Worm (Caenorhabditis elegans) whole organism, late embryonic: Measurements from ENCODE around the gene sru-35.

Experiments used
- C08G9.2 ChIP-seq: sonication (generic microtip); optimal IDR thresholded peaks from 2 replicates; lab custom pipeline; 2016; ENCODE audit warnings: mild to moderate bottlenecking, missing genetic modification characterization, moderate library complexity, missing compliant biosample characterization
- C38D4.7 ChIP-seq: fragments of 200-800 bp; sonication (Bioruptor generic); optimal IDR thresholded peaks from 2 replicates; lab custom pipeline; 2018; ENCODE audit warnings: mild to moderate bottlenecking, missing genetic modification characterization, moderate library complexity, missing compliant biosample characterization
- K09A11.1 ChIP-seq: sonication (generic microtip); optimal IDR thresholded peaks from 2 replicates; lab custom pipeline; 2017; ENCODE audit warnings: antibody characterized with exemption, mild to moderate bottlenecking, missing genetic modification characterization, missing compliant biosample characterization; ENCODE audit not compliant: insufficient read depth
- Y22D7AL.16 ChIP-seq: sonication (generic microtip); optimal IDR thresholded peaks from 2 replicates; lab custom pipeline; 2016; ENCODE audit warnings: missing genetic modification characterization, missing compliant biosample characterization
- ahr-1 ChIP-seq: sonication (generic microtip); optimal IDR thresholded peaks from 2 replicates; lab custom pipeline; 2016; ENCODE audit warnings: missing genetic modification characterization, missing compliant biosample characterization
- ama-1 ChIP-seq: fragments of 150-350 bp; optimal IDR thresholded peaks from 2 replicates; lab custom pipeline; 2014
- ceh-18 ChIP-seq: sonication (generic microtip); optimal IDR thresholded peaks from 2 replicates; lab custom pipeline; 2016; ENCODE audit warnings: missing genetic modification characterization, missing compliant biosample characterization
- ceh-22 ChIP-seq: sonication (generic microtip); optimal IDR thresholded peaks from 2 replicates; lab custom pipeline; 2017; ENCODE audit warnings: missing biosample characterization, missing genetic modification characterization
- ceh-24 ChIP-seq: sonication (generic microtip); optimal IDR thresholded peaks from 2 replicates; lab custom pipeline; 2016; ENCODE audit warnings: mild to moderate bottlenecking, missing genetic modification characterization, missing compliant biosample characterization
- ceh-30 ChIP-seq: fragments of 150-350 bp; optimal IDR thresholded peaks from 2 replicates; lab custom pipeline; 2014; ENCODE audit warnings: missing biosample characterization, missing genetic modification characterization
- ceh-45 ChIP-seq: fragments of 200-800 bp; sonication (Bioruptor generic); IDR thresholded peaks from 2 replicates; pipeline ENCODE4 v1.3.6; 2022; ENCODE audit warnings: missing genetic modification reagents, missing genetic modification characterization, missing compliant biosample characterization
- ceh-9 ChIP-seq: sonication (generic microtip); optimal IDR thresholded peaks from 2 replicates; lab custom pipeline; 2016; ENCODE audit warnings: mild to moderate bottlenecking, missing genetic modification characterization, inconsistent platforms, missing compliant biosample characterization
- dmd-4 ChIP-seq: sonication (generic microtip); optimal IDR thresholded peaks from 2 replicates; lab custom pipeline; 2016; ENCODE audit warnings: borderline replicate concordance, missing genetic modification characterization, missing compliant biosample characterization
- dve-1 ChIP-seq: sonication (generic microtip); optimal IDR thresholded peaks from 2 replicates; lab custom pipeline; 2017; ENCODE audit warnings: antibody characterized with exemption, mild to moderate bottlenecking, missing genetic modification characterization, missing compliant biosample characterization
- elt-4 ChIP-seq: sonication (generic microtip); optimal IDR thresholded peaks from 2 replicates; lab custom pipeline; 2016; ENCODE audit warnings: missing genetic modification characterization, missing compliant biosample characterization
- eyg-1 ChIP-seq: sonication (generic microtip); optimal IDR thresholded peaks from 2 replicates; lab custom pipeline; 2016; ENCODE audit warnings: missing genotype, missing genetic modification characterization, missing compliant biosample characterization
- hlh-30 ChIP-seq: sonication (generic microtip); optimal IDR thresholded peaks from 2 replicates; lab custom pipeline; 2017; ENCODE audit warnings: antibody characterized with exemption, missing genetic modification characterization, missing compliant biosample characterization; ENCODE audit not compliant: insufficient read depth
- lim-6 ChIP-seq: sonication (generic microtip); optimal IDR thresholded peaks from 2 replicates; lab custom pipeline; 2016; ENCODE audit warnings: missing genetic modification characterization, missing compliant biosample characterization
- madf-2 ChIP-seq: sonication (generic microtip); optimal IDR thresholded peaks from 2 replicates; lab custom pipeline; 2017; ENCODE audit warnings: missing genetic modification characterization, missing compliant biosample characterization
- nfya-1 ChIP-seq: sonication (generic microtip); optimal IDR thresholded peaks from 2 replicates; lab custom pipeline; 2017; ENCODE audit warnings: missing genetic modification characterization, mild to moderate bottlenecking, missing compliant biosample characterization, antibody characterized with exemption, moderate library complexity
- nhr-11 ChIP-seq: fragments of 150-350 bp; optimal IDR thresholded peaks from 2 replicates; lab custom pipeline; 2014; ENCODE audit warnings: missing biosample characterization, missing genetic modification characterization
- npax-4 ChIP-seq: sonication (generic microtip); optimal IDR thresholded peaks from 2 replicates; lab custom pipeline; 2016; ENCODE audit warnings: missing genetic modification characterization, missing compliant biosample characterization
- odd-2 ChIP-seq: sonication (generic microtip); optimal IDR thresholded peaks from 2 replicates; lab custom pipeline; 2017; ENCODE audit warnings: antibody characterized with exemption, mild to moderate bottlenecking, missing genetic modification characterization, missing compliant biosample characterization
- pag-3 ChIP-seq: sonication (generic microtip); optimal IDR thresholded peaks from 2 replicates; lab custom pipeline; 2016; ENCODE audit warnings: missing compliant biosample characterization, missing genetic modification characterization, borderline replicate concordance
- pat-9 ChIP-seq: fragments of 200-800 bp; sonication (Bioruptor generic); optimal IDR thresholded peaks from 2 replicates; lab custom pipeline; 2018; ENCODE audit warnings: mild to moderate bottlenecking, missing genetic modification characterization, moderate library complexity, missing compliant biosample characterization
- pax-1 ChIP-seq: fragments of 150-350 bp; optimal IDR thresholded peaks from 2 replicates; lab custom pipeline; 2014; ENCODE audit warnings: missing biosample characterization, missing genetic modification characterization
- pha-2 ChIP-seq: sonication (generic microtip); optimal IDR thresholded peaks from 2 replicates; lab custom pipeline; 2017; ENCODE audit warnings: mild to moderate bottlenecking, missing genetic modification characterization, missing compliant biosample characterization
- sox-2 ChIP-seq: fragments of 200-800 bp; sonication (Bioruptor generic); IDR thresholded peaks from 2 replicates; pipeline ENCODE4 v1.3.6; 2022; ENCODE audit warnings: missing genetic modification reagents, missing genetic modification characterization, missing compliant biosample characterization
- syd-9 ChIP-seq: sonication (generic microtip); optimal IDR thresholded peaks from 2 replicates; lab custom pipeline; 2016; ENCODE audit warnings: mild to moderate bottlenecking, missing genetic modification characterization, moderate library complexity, missing compliant biosample characterization
- tbx-7 ChIP-seq: sonication (generic microtip); optimal IDR thresholded peaks from 2 replicates; lab custom pipeline; 2016; ENCODE audit warnings: missing genotype, missing genetic modification characterization, missing compliant biosample characterization
- ttx-3 ChIP-seq: sonication (generic microtip); optimal IDR thresholded peaks from 2 replicates; lab custom pipeline; 2016; ENCODE audit warnings: missing genetic modification reagents, missing genetic modification characterization, missing compliant biosample characterization
- unc-3 ChIP-seq, 2 experiments: fragments of 200-800 bp in 1 of 2; sonication (Bioruptor generic) in 1 of 2; sonication (generic microtip) in 1 of 2; conservative IDR thresholded peaks in 1 of 2; optimal IDR thresholded peaks in 1 of 2; 2 replicates each; pipeline versions ENCODE4 v1.3.6 to Lab custom; 2016 to 2022; ENCODE audit warnings: missing compliant biosample characterization in 2 of 2, missing genetic modification characterization in 2 of 2, missing genetic modification reagents in 1 of 2
- unc-42 ChIP-seq: sonication (generic microtip); optimal IDR thresholded peaks from 2 replicates; lab custom pipeline; 2016; ENCODE audit warnings: missing genotype, missing genetic modification characterization, missing compliant biosample characterization

sru-35 gene

DNA sequence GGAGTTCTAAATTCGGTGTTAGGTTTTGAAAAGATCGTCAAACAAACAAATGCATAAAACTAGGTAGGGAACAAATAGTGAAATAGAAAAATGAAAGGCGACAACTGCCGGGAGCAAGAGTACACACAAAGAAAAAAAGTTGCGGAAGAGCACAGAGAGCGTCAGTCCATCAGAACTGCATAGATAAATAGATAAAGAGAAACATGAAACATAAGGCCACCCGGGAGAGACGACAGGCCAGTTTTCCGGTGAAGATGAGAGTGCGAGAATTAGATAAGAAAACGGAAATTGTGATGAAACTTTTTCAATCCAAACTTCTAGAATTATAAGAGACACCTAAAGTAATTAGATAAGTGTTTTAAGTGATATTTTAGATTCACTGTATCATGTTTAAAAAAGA is 32.3 kb downstream of the sru-35 start:
- TF ChIP-seq unc-42 (peak; percentile 19), ceh-18 (tag; lab: Kevin White, UChicago) (peak; percentile 14), tbx-7 (tag; lab: Kevin White, UChicago) (no peak)

DNA sequence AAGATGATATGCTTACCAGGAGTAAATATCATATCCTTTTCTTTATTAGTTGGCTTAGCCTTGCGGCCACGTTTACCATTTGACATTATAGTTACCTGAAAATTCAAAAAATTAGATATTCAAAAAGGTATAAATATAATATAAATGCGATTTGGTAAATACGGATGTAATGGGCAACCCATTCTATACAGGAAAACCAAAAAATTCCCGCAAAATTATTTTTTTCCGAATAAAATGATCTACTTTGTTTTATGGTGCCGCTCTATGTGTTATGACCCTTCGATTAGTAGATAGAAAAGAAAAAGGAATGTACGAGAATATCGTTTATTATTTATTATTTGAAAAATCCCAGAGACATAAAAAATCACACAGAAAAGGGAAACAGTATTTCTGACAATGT is 35.3 kb downstream of the sru-35 start, which contains the start of gene elli-1:
Gene elli-1 (minus strand): TSS at position 101 of the 400 bp plus-strand sequence.
- TF ChIP-seq dve-1 (tag; lab: Kevin White, UChicago) (no peak), ceh-45 (GFP tag; lab: Robert Waterston, UW) (no peak), ceh-30 (no peak), K09A11.1 (tag; lab: Kevin White, UChicago) (no peak), elt-4 (tag; lab: Kevin White, UChicago) (no peak), ttx-3 (tag; lab: Kevin White, UChicago) (no peak)

DNA sequence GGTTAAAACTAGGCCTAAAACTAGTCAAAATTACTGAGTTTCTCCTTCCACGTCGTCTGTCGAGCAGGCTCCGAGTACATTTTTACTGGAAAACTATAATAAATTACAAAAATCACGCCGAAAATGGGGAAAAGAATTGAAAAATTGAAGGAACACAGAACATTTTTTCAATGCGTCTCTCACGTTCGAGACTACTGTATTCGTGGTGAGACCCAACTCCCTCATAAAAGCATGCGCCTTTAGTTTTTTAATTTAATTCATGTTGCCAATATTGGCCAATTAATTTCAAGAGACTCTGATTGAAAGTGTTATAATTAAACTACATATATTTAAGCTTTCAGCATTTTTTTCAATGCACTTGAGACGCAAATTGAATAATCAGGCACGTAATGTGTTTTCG is 35.9 kb downstream of the sru-35 start:
- TF ChIP-seq pha-2 (tag; lab: Kevin White, UChicago) (no peak), pat-9 (no peak), dve-1 (tag; lab: Kevin White, UChicago) (no peak), sox-2 (GFP tag; lab: Robert Waterston, UW) (no peak), syd-9 (no peak), odd-2 (tag; lab: Kevin White, UChicago) (no peak), pag-3 (no peak), ama-1 (lab: Kevin White, UChicago) (no peak), unc-3 (GFP tag; conservative IDR thresholded peaks at IDR 0.05; lab: Robert Waterston, UW) (no peak), unc-3 (tag; optimal IDR thresholded peaks at IDR 0.05; lab: Kevin White, UChicago) (no peak), madf-2 (tag; lab: Kevin White, UChicago) (no peak), ceh-22 (tag; lab: Kevin White, UChicago) (no peak)
- TF ChIP-seq, all 69 proteins: peak for 0

DNA sequence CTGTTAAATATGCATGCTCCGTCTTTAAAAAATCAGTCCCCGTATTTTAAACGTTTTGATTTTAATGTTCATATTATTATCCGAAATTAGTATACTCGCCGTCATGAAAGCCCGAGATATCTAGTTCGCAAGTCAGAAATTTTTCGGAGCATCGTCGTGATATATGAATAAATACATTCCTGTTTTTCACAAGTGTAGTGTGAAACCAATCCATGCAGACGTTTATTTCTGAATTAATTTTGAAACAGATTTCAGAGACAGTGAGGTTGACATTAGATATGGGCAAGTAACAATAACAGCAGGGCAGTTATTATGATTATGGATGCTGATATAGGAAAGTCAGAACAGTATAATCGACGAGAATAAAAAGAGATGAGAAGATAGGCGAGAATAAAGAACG is 37.6 kb downstream of the sru-35 start:
- TF ChIP-seq pax-1 (tag; lab: Kevin White, UChicago) (no peak), ahr-1 (tag; lab: Kevin White, UChicago) (no peak), hlh-30 (tag; lab: Kevin White, UChicago) (no peak), lim-6 (tag; lab: Kevin White, UChicago) (no peak), ceh-18 (tag; lab: Kevin White, UChicago) (no peak), ceh-9 (tag; lab: Kevin White, UChicago) (no peak), ceh-24 (tag; lab: Kevin White, UChicago) (no peak), syd-9 (no peak), nhr-11 (tag; lab: Kevin White, UChicago) (no peak), Y22D7AL.16 (tag; lab: Kevin White, UChicago) (no peak), C08G9.2 (tag; lab: Kevin White, UChicago) (no peak), dve-1 (tag; lab: Kevin White, UChicago) (no peak), madf-2 (tag; lab: Kevin White, UChicago) (no peak), npax-4 (tag; lab: Kevin White, UChicago) (no peak), dmd-4 (no peak), nfya-1 (tag; lab: Kevin White, UChicago) (no peak)

DNA sequence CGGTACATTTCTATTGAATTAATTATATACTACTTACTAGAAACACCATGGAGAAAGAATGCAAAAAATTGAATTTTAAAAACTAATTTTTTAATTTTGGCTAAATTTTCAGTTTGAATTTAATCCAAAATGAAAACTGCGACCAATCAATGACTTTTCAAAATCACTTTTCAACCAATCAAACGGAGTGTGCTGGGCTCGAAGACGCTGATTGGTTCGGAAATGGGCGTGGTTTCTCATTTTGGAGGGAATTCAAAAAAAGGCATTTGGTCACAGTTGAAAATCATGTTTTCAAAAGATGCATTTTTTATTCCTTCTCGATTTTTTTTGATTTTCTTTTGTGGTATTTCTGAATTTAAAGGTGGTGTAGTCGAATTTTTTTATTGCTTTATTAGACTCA is 41.1 kb downstream of the sru-35 start:
- TF ChIP-seq ttx-3 (tag; lab: Kevin White, UChicago) (no peak), unc-3 (GFP tag; conservative IDR thresholded peaks at IDR 0.05; lab: Robert Waterston, UW) (no peak), unc-3 (tag; optimal IDR thresholded peaks at IDR 0.05; lab: Kevin White, UChicago) (no peak), C38D4.7 (GFP tag; lab: Kevin White, UChicago) (no peak), nfya-1 (tag; lab: Kevin White, UChicago) (peak; percentile 73), eyg-1 (no peak), C08G9.2 (tag; lab: Kevin White, UChicago) (no peak)
